Fruit fly (Drosophila melanogaster) ovary, adult (tissue): ENCODE measurements around the gene Tbc1d8-9.

Source experiments
- CG17801 ChIP-seq: fragments of 200-800 bp; optimal IDR thresholded peaks from 2 replicates; lab custom pipeline; 2019; ENCODE audit warnings: missing biosample characterization, mild to moderate bottlenecking, missing genetic modification characterization, moderate library complexity; ENCODE audit not compliant: partially characterized antibody

Tbc1d8-9 gene

DNA sequence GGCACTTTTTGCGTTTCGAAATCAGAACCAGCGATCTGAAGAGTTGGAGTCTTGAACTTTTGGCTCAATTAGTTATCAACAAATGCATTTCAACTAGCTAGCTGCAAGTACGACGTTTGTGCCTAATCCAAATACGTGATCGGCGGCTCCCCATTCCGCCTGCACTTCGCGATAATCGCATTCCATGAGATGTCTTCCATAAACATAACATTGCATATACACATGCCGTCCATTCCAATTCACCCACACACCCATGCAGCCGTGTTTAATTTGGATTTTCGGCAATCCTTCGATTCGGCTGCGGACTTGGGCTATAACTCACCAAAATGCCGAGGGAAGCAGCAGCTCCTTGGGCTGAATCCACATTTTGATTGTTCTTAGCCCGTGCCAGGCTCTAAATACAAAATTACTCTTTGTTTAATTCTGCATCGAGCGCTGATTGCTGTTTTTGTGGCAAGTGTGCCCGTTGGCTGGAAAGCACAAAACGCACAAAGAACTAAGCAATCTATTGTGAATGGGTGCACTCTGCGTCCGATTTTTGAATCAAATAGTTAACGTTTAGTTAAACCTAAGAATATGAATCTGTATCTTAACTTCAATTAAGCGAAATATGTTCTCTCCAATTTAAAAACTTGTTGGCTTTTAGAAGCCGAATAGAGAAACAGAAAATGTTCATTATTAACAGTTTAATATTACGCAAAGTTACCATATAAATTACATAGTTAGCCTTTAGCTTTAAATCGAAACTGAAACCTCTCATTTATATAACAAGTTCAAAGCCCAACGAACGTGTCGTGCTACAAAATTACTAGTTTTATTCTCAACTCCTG is at the start of gene Tbc1d8-9, which contains the start of gene CG32436:
Gene Tbc1d8-9 (minus strand): TSS at position 463 of the 830 bp plus-strand sequence.
Gene CG32436 (plus strand): TSS at position 780 of the 830 bp plus-strand sequence.
- TF ChIP-seq CG17801 (GFP tag; lab: Kevin White, UChicago): peak; percentile 19

DNA sequence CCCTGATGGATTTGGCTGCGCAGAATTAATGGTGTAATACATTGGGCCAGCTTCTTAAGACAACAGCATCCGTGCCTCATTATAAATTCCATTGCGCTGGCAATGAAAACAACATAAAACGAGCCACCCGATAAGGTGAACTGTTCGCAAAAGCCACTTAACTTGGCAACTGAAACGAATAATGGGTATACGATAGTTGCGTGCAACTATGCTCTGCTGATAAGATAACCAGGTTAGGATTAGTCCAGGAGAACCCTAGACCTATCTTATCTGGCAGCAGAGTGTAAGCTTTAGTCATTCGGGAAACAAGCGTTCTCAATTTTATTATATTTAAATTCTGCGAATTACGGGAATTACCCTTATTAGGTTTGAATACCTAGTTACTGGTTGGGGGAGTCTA is 46.9 kb upstream of the Tbc1d8-9 start:
- no peak for TF ChIP-seq CG17801 (GFP tag; lab: Kevin White, UChicago)

DNA sequence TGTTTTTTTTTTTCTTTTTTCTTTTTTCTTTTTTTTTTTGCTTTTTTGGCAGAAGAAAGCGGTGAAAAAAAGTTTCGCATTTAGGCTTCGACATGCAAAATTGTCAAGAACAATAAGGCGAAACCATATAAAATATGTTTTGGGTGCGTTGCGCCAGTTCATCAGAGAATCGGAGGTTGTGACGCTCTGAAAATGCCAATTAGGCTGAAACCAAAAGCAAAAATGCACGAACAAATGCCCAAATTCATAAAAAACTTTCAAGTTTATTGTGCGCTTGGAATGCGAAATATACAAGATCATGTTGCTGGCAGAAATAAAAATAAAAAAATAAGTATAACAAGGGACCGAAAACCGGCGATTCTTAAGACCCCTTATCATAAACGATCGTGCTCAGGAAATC is 46.2 kb upstream of the Tbc1d8-9 start:
- TF ChIP-seq CG17801 (GFP tag; lab: Kevin White, UChicago): peak; percentile 44

DNA sequence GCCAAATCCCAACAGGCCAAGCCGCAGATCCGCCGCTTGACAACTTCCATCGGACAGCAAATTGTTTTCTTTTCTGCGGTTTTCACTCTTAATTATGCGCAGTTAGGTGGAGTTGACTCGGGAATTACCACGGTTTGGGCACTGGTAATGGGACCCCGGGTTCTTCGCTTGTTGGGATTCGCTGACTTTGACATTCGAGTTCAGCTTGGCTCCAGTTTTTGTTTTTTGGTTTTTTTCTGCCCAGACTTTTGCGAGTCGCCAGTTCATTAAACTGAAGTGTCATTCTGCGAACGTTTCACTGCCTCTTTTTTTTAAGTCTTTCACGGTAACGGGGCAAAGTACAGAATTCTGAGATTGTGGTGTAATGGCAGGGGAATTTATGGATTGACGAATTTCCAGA is 45.3 kb upstream of the Tbc1d8-9 start:
- peak; percentile 24 for TF ChIP-seq CG17801 (GFP tag; lab: Kevin White, UChicago)

DNA sequence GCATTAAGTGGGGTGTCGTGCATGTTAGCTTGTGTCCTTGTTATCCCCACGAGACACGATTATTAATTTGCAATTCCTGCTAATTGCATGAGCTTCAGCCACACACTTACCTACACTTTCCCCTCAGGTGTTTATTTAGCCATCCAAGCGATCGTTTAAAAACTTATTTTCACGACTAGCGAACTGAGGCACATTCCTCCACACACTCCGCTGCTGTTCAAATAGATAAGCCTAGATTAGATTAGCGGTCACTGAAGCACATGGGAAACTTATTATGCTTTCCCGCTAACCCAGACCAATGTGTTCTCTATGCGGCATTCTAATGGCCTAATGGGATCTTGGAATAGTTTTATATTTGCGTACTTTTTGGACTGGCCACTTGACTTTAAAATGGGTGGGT is 43.4 kb upstream of the Tbc1d8-9 start:
- TF ChIP-seq CG17801 (GFP tag; lab: Kevin White, UChicago): no peak

DNA sequence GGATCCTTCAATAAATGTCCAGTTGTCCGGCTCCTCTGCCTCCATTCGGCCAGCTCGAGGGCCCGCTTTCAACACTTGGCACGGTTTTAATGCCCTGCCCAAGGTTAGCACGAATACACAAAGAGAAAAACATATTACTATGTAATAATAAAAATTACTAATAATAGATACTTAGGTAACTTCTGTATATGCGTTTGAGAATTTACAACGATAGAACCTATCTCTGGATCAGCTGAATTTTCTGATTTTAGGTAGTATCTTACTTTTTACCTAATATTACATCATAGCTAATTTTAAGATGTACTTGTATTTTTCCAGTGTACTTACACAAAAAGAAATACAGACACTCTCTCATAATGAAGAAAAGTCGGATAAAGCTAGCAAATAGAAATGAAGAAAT is 42.2 kb upstream of the Tbc1d8-9 start:
- TF ChIP-seq CG17801 (GFP tag; lab: Kevin White, UChicago): no peak

DNA sequence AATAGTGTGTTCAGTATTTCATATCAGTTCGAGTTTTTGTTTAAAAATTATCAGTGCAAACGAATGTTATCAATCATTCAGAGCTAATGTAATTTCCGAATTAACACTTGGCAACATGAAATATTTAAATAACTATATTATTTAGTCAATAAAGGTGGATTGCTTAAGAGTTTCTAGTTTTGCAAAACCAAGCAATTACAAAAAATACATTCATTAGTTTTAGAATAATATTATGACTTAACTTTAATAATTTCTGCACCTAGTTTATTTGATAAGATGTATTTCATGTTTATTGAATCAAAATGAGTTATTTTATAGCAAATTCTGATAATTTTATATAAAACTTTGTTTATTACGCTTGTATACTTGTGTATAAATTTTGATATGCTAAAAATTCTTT is 39.9 kb upstream of the Tbc1d8-9 start:
- no peak for TF ChIP-seq CG17801 (GFP tag; lab: Kevin White, UChicago)

DNA sequence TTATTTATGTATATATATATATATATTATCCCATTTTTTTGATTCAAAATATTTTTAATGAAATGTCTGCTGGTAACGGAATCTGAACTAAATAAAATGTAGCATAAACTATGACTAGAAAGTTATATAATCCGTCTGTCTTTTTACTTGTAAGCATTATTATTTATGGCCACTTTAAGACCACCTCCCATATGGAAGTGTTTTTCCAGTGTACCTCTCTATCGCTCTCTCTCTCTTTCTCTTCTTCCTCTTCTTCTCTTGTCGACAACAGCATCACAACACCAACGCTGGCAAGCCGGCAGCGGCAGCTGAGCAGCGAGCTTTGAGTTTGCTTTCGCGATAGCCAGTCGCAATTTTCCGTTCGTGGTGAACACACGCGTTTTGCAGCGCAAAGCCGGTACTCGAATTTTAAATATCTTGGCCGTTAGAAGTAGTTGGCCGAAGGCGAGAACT is 38.7 kb upstream of the Tbc1d8-9 start, which contains the start of gene rgn:
Gene rgn (plus strand): TSS at position 344 of the 453 bp plus-strand sequence.
- TF ChIP-seq CG17801 (GFP tag; lab: Kevin White, UChicago): peak; percentile 45

DNA sequence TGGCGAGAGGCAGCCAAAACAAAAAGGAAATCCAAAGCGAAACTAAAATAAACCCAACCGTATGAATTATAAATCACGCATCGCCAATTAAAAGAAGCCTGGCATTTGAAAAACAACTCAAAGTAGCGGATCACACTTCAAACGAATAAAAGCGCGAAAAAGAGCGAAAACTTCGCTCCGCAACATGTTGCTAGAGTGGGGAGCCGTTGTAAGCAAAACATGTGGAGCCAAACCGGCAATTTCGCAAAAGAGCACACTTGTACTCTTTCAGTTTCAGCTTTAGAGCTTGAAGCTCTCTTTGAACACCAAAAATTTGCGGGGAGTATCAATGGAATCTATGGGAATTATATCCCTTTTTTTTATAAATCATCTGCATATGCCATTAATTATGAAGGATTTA is 38.2 kb upstream of the Tbc1d8-9 start:
- no peak for TF ChIP-seq CG17801 (GFP tag; lab: Kevin White, UChicago)

DNA sequence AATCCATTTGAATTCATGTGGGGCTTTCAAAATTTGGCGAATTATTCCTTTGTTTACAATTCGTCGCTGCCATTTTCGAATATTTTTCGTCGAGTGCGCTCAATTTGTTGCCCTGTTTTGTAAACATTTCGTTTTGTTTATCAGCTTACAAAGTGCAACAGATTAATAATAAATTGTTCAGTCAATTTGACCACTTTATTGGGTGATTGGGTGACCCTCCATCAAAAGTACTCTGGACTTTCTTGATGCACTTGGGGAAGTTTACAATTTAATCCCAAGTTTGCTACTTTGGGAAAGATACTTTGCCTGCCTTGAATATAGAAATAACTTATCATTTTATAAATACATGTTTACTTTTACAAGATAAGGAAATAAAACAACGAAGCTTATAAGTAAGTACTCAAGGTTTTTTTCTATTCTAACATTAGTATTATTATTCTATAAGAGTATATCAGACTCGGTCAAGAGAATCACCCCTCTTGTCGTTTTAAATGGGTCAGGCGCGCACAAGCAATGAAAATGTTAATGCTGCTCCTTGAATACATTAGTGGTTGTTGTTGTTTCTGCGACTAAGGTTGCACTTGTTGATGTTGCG is 37.2 kb upstream of the Tbc1d8-9 start:
- no peak for TF ChIP-seq CG17801 (GFP tag; lab: Kevin White, UChicago)

DNA sequence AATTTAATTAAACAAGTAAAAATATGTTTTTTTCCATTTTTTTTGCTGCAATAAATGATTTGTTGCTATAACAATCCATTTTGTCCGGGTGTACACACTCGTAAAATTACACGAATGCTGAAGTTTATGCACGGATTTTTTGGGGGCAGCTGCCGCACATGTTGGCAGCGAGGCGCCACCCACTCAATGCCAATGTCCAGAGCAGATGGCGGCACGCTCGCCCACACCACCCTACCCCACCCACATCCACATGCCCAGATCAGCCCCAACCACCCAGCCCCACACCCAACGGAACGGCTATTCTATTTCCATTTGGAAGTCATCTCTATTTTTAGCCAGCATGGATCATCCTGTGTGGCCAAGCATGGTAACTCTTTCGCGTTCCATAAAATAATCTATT is 36.6 kb upstream of the Tbc1d8-9 start:
- TF ChIP-seq CG17801 (GFP tag; lab: Kevin White, UChicago): no peak

DNA sequence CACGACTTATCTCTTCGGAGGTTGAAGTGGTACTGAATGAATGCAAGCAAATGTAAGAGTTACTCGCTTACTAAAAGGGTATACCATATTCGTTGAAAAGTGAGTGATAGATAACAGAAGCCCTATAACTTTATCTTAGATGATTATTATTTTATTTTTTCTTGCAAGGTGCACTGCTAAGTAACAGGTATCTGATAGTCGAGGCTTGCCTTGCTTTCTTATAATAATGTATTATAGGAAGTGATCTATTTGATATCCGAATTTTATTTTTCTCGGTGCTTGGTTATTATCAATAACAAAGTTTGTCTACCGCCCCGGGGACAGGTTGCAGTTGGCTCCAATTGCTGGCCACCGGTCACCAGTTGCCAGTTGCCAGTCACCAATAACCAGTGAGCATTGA is 27.7 kb upstream of the Tbc1d8-9 start:
- TF ChIP-seq CG17801 (GFP tag; lab: Kevin White, UChicago): no peak

DNA sequence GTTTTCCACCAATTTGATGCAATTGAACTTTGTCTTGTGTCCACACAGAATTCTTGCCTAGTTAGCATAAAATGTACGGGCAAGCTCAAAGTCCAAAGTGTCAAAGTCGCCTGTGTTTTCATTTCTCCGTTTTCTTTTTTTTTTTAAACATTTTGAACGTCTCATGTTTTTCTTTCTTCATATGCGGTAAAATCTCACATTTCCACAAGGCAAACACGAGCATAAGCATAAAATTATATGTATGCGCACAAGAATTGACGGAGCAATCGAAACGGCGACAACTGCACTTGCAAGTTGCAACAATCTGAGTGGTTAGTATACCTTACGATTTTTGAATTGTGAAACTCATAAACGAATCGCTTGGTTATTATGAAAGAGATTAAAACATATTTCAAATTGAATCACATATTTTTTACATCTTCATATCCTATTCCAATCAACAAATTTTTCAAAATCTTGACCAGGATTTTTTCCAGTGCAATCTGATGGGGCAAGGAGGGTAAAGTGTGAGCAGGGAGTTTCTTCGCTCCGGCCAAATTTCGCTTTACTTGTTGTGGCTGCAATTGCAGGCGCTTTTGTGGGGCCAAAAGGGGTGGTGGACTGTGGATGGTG is 20.5 kb upstream of the Tbc1d8-9 start:
- peak; percentile 42 for TF ChIP-seq CG17801 (GFP tag; lab: Kevin White, UChicago)

DNA sequence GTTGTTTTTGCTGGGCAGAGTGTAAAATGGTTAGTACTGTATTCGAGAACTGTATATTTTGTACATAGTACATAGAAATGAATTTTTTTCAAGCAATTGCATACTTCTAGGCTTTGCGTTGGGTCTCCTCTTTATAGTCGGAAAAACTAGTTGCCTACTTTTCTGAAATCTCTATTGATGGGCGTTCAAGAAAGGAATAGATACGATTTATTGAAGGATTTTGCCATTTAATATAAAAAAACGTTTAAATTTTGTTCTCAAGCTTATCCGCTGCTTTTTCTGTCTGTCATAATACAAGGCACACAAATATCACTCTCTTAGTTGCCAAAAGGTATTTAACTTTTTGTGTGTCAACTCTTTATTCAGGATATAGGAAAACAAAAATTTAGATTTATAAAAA is 16.4 kb upstream of the Tbc1d8-9 start, which contains the start of gene CG32440:
Gene CG32440 (plus strand): TSS at position 301 of the 400 bp plus-strand sequence.
- no peak for TF ChIP-seq CG17801 (GFP tag; lab: Kevin White, UChicago)

DNA sequence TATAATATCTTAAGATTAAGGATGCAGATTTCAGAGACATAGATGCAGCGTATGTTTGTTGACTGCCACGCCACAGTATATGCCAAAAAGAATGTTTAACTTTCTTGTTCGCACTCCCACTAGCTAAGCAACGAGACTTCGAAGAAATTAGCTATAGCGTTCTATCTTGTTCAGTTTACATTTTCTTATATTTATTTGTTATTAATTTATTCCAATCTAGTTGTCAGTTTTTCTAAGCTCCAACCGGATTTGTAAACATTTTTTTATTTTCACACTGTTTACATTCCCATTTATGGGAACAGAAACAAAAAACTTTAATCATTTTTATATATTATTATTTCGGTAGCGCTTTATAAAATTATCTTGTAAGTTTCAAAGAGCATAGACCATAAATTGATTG is 13.9 kb upstream of the Tbc1d8-9 start, which contains the start of gene CG32437:
Gene CG32437 (plus strand): TSS at position 301 of the 400 bp plus-strand sequence.
- no peak for TF ChIP-seq CG17801 (GFP tag; lab: Kevin White, UChicago)
